Fruit fly (Drosophila melanogaster) S2 (cell line): Measurements from ENCODE around the gene pdm2.

Source experiments
- CG8478 ChIP-seq: fragments of >200 bp; optimal IDR thresholded peaks from 2 replicates; lab custom pipeline; 2018
- CTCF ChIP-seq, 2 experiments: fragments of >200 bp; optimal IDR thresholded peaks; 2 replicates each; lab custom pipeline; 2018

DNA sequence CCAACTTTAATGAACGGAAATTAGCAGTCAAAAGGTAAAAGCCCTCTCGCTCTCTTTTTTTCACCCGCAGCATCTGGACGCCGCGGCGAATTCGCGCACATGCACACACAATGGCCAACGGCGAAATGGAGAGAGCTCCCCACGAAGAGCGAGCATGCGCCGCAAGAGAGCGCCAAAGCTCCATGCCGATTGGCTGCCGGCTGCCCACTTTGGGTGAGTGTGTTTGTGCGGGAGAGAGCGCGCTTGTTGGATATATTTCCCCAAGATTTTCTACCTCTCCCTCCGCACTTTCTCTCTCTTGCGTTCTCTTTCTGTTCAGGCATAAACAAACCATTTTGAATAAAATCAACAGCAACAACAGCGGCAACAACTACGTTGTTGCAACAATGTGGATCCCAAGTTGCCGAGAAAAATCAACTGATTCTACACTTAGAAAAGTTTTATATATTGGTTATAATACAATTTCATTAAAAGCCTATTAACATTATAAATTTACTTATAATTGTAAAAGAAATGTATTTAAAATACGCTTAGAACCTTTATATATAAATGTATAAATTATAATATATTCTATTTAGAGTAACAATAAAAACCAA lies 1.1 kb upstream of the pdm2 start:
- no peak for TF ChIP-seq CG8478 (lab: Kevin White, UChicago)
- TF ChIP-seq CTCF (optimal IDR thresholded peaks at IDR 0.05; lab: Kevin White, UChicago), result no peak
